Worm (Caenorhabditis elegans) whole organism, mixed stage, embryonic: ENCODE measurements around the gene dnbp-1.

ENCODE experiments used
- M03D4.4 ChIP-seq: sonication (generic microtip); optimal IDR thresholded peaks from 2 replicates; lab custom pipeline; 2017; ENCODE audit warnings: mild to moderate bottlenecking, missing genetic modification characterization, missing compliant biosample characterization
- bed-3 ChIP-seq: fragments of 200-800 bp; sonication (Bioruptor generic); optimal IDR thresholded peaks from 3 replicates; lab custom pipeline; 2018; ENCODE audit warnings: mild to moderate bottlenecking, missing genetic modification characterization, moderate library complexity, missing compliant biosample characterization
- blmp-1 ChIP-seq: fragments of 150-350 bp; optimal IDR thresholded peaks from 2 replicates; lab custom pipeline; 2014; ENCODE audit warnings: missing biosample characterization, missing genetic modification characterization
- ceh-39 ChIP-seq: fragments of 150-350 bp; optimal IDR thresholded peaks from 2 replicates; lab custom pipeline; 2014; ENCODE audit warnings: missing biosample characterization, missing genetic modification characterization
- ceh-43 ChIP-seq: fragments of 200-800 bp; sonication (Bioruptor generic); optimal IDR thresholded peaks from 2 replicates; lab custom pipeline; 2018; ENCODE audit warnings: mild to moderate bottlenecking, missing genetic modification characterization, moderate library complexity, missing compliant biosample characterization
- ceh-83 ChIP-seq: fragments of 200-800 bp; sonication (Bioruptor generic); optimal IDR thresholded peaks from 2 replicates; lab custom pipeline; 2018; ENCODE audit warnings: mild to moderate bottlenecking, missing genetic modification characterization, missing compliant biosample characterization
- ces-1 ChIP-seq: fragments of 150-350 bp; optimal IDR thresholded peaks from 2 replicates; lab custom pipeline; 2014; ENCODE audit warnings: missing biosample characterization, missing genetic modification reagents, missing genetic modification characterization
- cnd-1 ChIP-seq: fragments of 200-800 bp; sonication (Bioruptor generic); optimal IDR thresholded peaks from 2 replicates; lab custom pipeline; 2018; ENCODE audit warnings: mild to moderate bottlenecking, missing genetic modification characterization, missing compliant biosample characterization
- drap-1 ChIP-seq: fragments of 200-800 bp; sonication (Bioruptor generic); optimal IDR thresholded peaks from 3 replicates; lab custom pipeline; 2018; ENCODE audit warnings: mild to moderate bottlenecking, missing genetic modification characterization, missing compliant biosample characterization
- elt-1 ChIP-seq: sonication (generic microtip); optimal IDR thresholded peaks from 2 replicates; lab custom pipeline; 2017; ENCODE audit warnings: missing genetic modification characterization, mild to moderate bottlenecking, missing compliant biosample characterization, antibody characterized with exemption, moderate library complexity, borderline replicate concordance; ENCODE audit not compliant: insufficient read depth
- elt-3 ChIP-seq: fragments of 150-350 bp; optimal IDR thresholded peaks from 2 replicates; lab custom pipeline; 2014; ENCODE audit warnings: missing biosample characterization, missing genetic modification characterization
- ham-2 ChIP-seq: fragments of 200-800 bp; sonication (Bioruptor generic); optimal IDR thresholded peaks from 2 replicates; lab custom pipeline; 2018; ENCODE audit warnings: mild to moderate bottlenecking, missing genetic modification characterization, missing compliant biosample characterization
- lin-13 ChIP-seq: fragments of 150-350 bp; optimal IDR thresholded peaks from 2 replicates; lab custom pipeline; 2014; ENCODE audit warnings: missing biosample characterization, missing genetic modification characterization
- lin-32 ChIP-seq: fragments of 200-800 bp; sonication (Bioruptor generic); optimal IDR thresholded peaks from 2 replicates; lab custom pipeline; 2018; ENCODE audit warnings: mild to moderate bottlenecking, missing genetic modification characterization, missing compliant biosample characterization
- lsy-2 ChIP-seq: fragments of 150-350 bp; optimal IDR thresholded peaks from 2 replicates; lab custom pipeline; 2014; ENCODE audit warnings: missing biosample characterization, missing genetic modification characterization
- mab-5 ChIP-seq: fragments of 150-350 bp; optimal IDR thresholded peaks from 2 replicates; lab custom pipeline; 2014; ENCODE audit warnings: missing biosample characterization, missing genetic modification characterization
- mep-1 ChIP-seq: fragments of 150-350 bp; optimal IDR thresholded peaks from 2 replicates; lab custom pipeline; 2017; ENCODE audit warnings: missing biosample characterization, missing genetic modification reagents, missing genetic modification characterization, inconsistent platforms
- mls-2 ChIP-seq: sonication (generic microtip); optimal IDR thresholded peaks from 2 replicates; lab custom pipeline; 2016; ENCODE audit warnings: mild to moderate bottlenecking, missing genetic modification characterization, moderate library complexity, missing compliant biosample characterization
- nhr-2 ChIP-seq: fragments of 150-350 bp; optimal IDR thresholded peaks from 2 replicates; lab custom pipeline; 2014; ENCODE audit warnings: missing biosample characterization, missing genetic modification characterization
- nhr-237 ChIP-seq: fragments of 150-350 bp; optimal IDR thresholded peaks from 2 replicates; lab custom pipeline; 2014; ENCODE audit warnings: missing biosample characterization, missing genetic modification characterization
- nhr-28 ChIP-seq: fragments of 150-350 bp; optimal IDR thresholded peaks from 2 replicates; lab custom pipeline; 2014; ENCODE audit warnings: missing biosample characterization, missing genetic modification characterization
- nhr-76 ChIP-seq: sonication (generic microtip); optimal IDR thresholded peaks from 2 replicates; lab custom pipeline; 2017; ENCODE audit warnings: missing biosample characterization, missing genetic modification characterization
- pha-4 ChIP-seq: fragments of 150-350 bp; optimal IDR thresholded peaks from 2 replicates; lab custom pipeline; 2018; ENCODE audit warnings: missing biosample characterization, missing genetic modification reagents, missing genetic modification characterization
- sem-2 ChIP-seq: fragments of 200-800 bp; sonication (Bioruptor generic); optimal IDR thresholded peaks from 2 replicates; lab custom pipeline; 2018; ENCODE audit warnings: mild to moderate bottlenecking, missing genetic modification characterization, missing compliant biosample characterization
- snpc-4 ChIP-seq: fragments of 150-350 bp; optimal IDR thresholded peaks from 2 replicates; lab custom pipeline; 2014; ENCODE audit warnings: missing biosample characterization, missing genetic modification characterization
- tbx-8 ChIP-seq: fragments of 200-800 bp; sonication (Bioruptor generic); optimal IDR thresholded peaks from 2 replicates; lab custom pipeline; 2018; ENCODE audit warnings: mild to moderate bottlenecking, missing genetic modification characterization, moderate library complexity, missing compliant biosample characterization
- unc-120 ChIP-seq: sonication (generic microtip); optimal IDR thresholded peaks from 2 replicates; lab custom pipeline; 2017; ENCODE audit warnings: missing genetic modification characterization, missing compliant biosample characterization; ENCODE audit not compliant: poor library complexity, severe bottlenecking
- unc-39 ChIP-seq: fragments of 150-350 bp; optimal IDR thresholded peaks from 2 replicates; lab custom pipeline; 2014; ENCODE audit warnings: missing biosample characterization, missing genetic modification characterization
- unc-62 ChIP-seq: fragments of 150-350 bp; optimal IDR thresholded peaks from 2 replicates; lab custom pipeline; 2014; ENCODE audit warnings: missing biosample characterization, missing genetic modification reagents, missing genetic modification characterization
- zip-8 ChIP-seq: fragments of 150-350 bp; optimal IDR thresholded peaks from 2 replicates; lab custom pipeline; 2014; ENCODE audit warnings: missing biosample characterization, missing genetic modification characterization
- ztf-11 ChIP-seq: fragments of 150-350 bp; optimal IDR thresholded peaks from 2 replicates; lab custom pipeline; 2014; ENCODE audit warnings: missing biosample characterization, missing genetic modification characterization

The dnbp-1 gene

DNA sequence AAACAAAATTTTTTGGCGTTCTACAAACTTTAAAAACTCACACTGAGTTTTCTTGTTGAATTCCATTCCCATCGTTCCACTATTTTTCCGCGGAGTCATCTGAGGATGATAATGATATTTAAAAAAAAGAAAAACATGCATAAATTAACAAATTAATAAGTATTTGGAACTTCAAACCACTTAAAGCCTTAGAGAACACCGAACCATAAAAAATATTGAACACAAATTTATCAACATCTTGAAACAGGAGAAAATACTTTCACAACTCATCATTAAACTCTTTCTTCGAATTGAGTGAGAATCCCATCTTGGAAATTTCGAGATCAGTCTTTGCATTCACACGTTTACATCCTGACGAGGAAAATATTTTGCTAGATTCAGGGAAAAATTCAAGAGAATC lies 2.8 kb upstream of the dnbp-1 start, which contains the start of gene gei-18:
Gene gei-18 (minus strand): TSS at position 101 of the 400 bp plus-strand sequence.
- TF ChIP-seq lin-32 (GFP tag; lab: Kevin White, UChicago) (no peak), ces-1 (GFP tag; lab: Kevin White, UChicago) (no peak), mls-2 (tag; lab: Kevin White, UChicago) (no peak), ceh-83 (GFP tag; lab: Kevin White, UChicago) (no peak), mab-5 (tag; lab: Kevin White, UChicago) (no peak), M03D4.4 (tag; lab: Kevin White, UChicago) (no peak), lin-13 (tag; lab: Kevin White, UChicago) (no peak), nhr-76 (tag; lab: Kevin White, UChicago) (no peak)

DNA sequence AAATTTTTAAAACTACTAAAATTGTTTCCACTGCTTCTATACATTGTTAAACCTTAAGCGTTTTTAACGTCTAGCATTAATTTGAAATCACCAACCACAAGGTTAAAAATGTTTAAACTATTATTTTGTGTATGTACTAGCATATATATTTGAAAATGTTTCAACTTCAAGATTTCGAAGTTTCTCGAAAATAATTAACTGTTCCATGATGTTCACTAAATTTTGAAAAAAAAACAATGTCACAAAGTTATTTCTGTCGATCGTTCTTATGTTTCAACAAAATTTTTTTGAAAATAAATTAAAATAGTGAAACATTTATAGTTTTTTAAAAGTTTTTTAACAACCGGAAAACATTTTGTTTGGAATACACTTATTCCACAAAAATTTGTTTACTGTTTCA lies 25.1 kb downstream of the dnbp-1 start:
- TF ChIP-seq lin-13 (tag; lab: Kevin White, UChicago) (no peak), ham-2 (GFP tag; lab: Kevin White, UChicago) (no peak), nhr-2 (tag; lab: Kevin White, UChicago) (no peak), ztf-11 (tag; lab: Kevin White, UChicago) (no peak), ceh-39 (tag; lab: Kevin White, UChicago) (no peak), lsy-2 (no peak), nhr-28 (tag; lab: Kevin White, UChicago) (no peak), cnd-1 (tag; lab: Kevin White, UChicago) (no peak), mep-1 (tag; lab: Kevin White, UChicago) (no peak), nhr-237 (tag; lab: Kevin White, UChicago) (no peak), ceh-43 (GFP tag; lab: Kevin White, UChicago) (no peak), bed-3 (GFP tag; lab: Kevin White, UChicago) (no peak), ces-1 (GFP tag; lab: Kevin White, UChicago) (no peak), unc-62 (GFP tag; lab: Kevin White, UChicago) (no peak), mab-5 (tag; lab: Kevin White, UChicago) (no peak), tbx-8 (GFP tag; lab: Kevin White, UChicago) (no peak), mls-2 (tag; lab: Kevin White, UChicago) (no peak), unc-120 (no peak), elt-3 (tag; lab: Kevin White, UChicago) (no peak)

DNA sequence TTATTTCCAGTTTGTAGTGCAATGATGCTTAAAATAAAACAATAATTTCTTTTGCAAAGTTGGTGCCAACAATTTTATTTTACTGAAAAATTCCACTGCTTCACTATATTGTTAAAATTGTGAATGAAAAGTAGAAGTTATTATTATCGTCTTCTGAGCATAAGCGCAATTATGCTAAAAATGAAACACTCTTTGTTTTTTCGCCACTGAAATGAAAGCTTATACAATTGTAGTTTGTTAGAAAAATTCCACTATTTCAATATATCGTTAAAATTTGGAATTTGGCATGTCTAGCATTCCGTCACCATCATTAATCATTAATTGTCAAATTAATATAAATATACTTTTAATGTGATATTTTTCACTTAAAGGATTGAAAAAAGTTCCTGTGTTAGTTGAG lies 25.7 kb downstream of the dnbp-1 start:
- TF ChIP-seq ces-1 (GFP tag; lab: Kevin White, UChicago) (no peak), zip-8 (tag; lab: Kevin White, UChicago) (no peak), ceh-43 (GFP tag; lab: Kevin White, UChicago) (no peak), M03D4.4 (tag; lab: Kevin White, UChicago) (no peak), ceh-83 (GFP tag; lab: Kevin White, UChicago) (no peak)

DNA sequence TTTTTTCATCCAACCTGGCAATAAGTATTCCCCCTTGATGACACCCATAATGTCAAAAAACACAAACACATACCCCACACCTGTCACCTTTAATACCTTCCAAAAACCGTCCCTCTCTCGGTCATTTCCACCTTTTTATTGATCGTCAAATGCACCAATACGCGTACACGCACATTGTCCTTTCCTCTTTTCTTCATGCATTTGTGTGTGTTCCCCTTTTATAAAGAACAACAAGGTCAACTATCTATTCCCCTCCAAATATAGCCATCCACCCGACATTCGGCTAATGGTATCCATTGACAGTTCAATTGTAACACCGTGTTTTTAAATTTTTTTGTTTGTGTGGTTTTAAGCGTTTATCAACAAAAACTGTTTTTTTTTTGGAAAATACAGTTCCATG lies 34.5 kb downstream of the dnbp-1 start:
- peak; percentile 98 for TF ChIP-seq nhr-2 (tag; lab: Kevin White, UChicago)
- TF ChIP-seq pha-4 (tag; lab: Kevin White, UChicago), result no peak

DNA sequence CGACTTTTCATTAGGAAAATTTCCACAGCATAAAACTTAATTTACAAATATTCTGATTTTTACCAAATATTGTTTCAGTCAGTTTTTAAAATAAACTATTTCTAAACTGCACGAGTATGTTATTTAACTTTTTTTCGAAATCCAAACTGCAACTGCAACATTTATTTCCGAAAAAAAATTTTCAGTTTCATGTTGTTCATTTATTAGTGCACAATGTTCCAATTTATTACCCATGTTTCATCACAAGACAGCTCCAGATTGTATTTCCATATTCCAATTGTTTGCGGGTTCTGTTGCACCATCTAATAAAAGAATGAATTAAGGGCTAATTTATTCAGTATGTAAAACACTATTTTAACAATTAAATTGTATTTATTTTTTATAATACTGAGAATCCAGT lies 38.0 kb downstream of the dnbp-1 start:
- no peak for TF ChIP-seq pha-4 (tag; lab: Kevin White, UChicago)

DNA sequence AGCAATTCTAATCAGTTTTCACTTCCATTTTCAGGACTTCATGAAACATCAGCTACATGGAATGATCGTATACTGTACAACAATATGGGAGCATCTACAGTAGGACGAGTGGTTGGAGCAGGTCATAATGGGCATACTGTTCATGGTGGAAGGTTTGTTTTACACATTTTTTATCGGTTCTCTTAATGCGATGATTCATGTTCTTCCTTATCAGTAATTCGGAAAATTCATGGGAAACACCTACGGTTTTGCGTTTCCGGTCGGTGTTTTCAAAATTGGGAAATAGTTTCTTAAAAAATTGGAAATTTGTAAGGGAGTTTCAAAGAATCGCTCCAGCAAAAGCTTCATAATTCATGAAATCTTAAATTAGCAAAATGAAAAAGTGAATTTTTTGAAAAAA lies 38.8 kb downstream of the dnbp-1 start:
- TF ChIP-seq pha-4 (tag; lab: Kevin White, UChicago) (no peak), mls-2 (tag; lab: Kevin White, UChicago) (no peak), nhr-2 (tag; lab: Kevin White, UChicago) (no peak), ces-1 (GFP tag; lab: Kevin White, UChicago) (no peak), bed-3 (GFP tag; lab: Kevin White, UChicago) (no peak), cnd-1 (tag; lab: Kevin White, UChicago) (no peak), lin-13 (tag; lab: Kevin White, UChicago) (no peak), tbx-8 (GFP tag; lab: Kevin White, UChicago) (no peak), elt-1 (no peak)
- TF ChIP-seq, all 35 proteins: peak for 0

DNA sequence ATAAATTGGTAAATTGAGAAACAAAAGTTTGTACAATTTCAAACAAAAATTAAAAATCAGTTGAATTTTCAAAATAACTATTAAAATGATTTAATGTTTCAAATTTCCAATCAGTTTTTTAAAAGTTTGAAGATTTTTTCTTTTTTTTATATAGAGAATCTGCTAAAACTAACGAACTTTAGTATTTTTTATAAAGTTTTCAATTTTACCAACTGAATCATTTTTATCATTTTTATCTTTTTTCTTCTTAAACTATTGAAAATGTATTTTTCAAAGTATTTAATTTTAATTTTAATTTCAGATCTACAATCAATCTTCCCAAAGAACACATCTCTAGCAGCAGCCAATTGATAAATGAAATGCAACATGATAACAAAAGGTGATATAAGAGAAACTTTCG lies 45.6 kb downstream of the dnbp-1 start, which contains the start of gene Y37A1A.4:
Gene Y37A1A.4 (plus strand): TSS at position 301 of the 400 bp plus-strand sequence.
- TF ChIP-seq cnd-1 (tag; lab: Kevin White, UChicago), result no peak
- TF ChIP-seq tbx-8 (GFP tag; lab: Kevin White, UChicago), result no peak
- no peak for TF ChIP-seq unc-120
- TF ChIP-seq ham-2 (GFP tag; lab: Kevin White, UChicago), result no peak
- no peak for TF ChIP-seq lin-32 (GFP tag; lab: Kevin White, UChicago)
- no peak for TF ChIP-seq blmp-1 (tag; lab: Kevin White, UChicago)
- no peak for TF ChIP-seq lin-13 (tag; lab: Kevin White, UChicago)
- no peak for TF ChIP-seq nhr-28 (tag; lab: Kevin White, UChicago)
- TF ChIP-seq unc-62 (GFP tag; lab: Kevin White, UChicago), result no peak
- no peak for TF ChIP-seq drap-1
- no peak for TF ChIP-seq bed-3 (GFP tag; lab: Kevin White, UChicago)
- no peak for TF ChIP-seq snpc-4 (tag; lab: Kevin White, UChicago)
- TF ChIP-seq ces-1 (GFP tag; lab: Kevin White, UChicago), result no peak
- TF ChIP-seq mep-1 (tag; lab: Kevin White, UChicago), result no peak
- TF ChIP-seq unc-39, result no peak
- no peak for TF ChIP-seq sem-2 (GFP tag; lab: Kevin White, UChicago)
